Worm (Caenorhabditis elegans): Measurements from ENCODE around the gene C47E12.14.

Gene C47E12.14

DNA sequence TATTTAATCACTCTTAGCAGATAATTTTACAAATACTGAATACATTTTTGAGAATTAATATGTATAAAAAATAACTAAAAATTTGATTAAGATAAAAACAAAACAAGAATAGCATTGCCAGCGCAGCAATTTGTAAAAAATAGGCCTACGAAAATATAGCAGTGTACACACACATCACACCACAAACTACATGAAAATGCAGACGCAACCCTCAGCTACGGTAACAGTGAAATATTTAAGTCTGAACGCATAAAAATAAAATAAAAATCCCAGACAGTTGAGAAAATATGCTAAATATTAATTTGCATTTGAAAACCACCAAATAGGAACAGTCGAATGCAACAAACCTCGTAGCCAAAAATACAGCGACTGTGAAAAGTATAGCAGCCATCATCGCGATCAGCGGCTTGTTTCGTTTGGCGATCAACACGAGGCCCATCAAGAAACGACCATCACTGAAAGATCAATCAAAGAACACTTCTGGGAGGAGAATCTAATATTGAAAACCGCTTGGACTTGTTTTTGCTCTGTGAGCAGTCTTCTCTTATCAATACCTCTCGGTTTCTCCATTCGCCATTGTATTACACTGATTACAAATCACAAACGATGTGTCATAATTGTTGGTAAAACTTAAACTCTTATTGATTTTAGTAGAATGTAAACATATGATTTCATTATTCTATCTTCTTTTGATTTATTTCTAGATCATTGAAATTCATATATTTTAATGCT is 22.5 kb upstream of the C47E12.14 start, which contains the start of gene pyp-1 (continued):
- TF ChIP-seq madf-3 (GFP tag; IDR thresholded peaks at IDR 0.05) (no peak), bed-1 (GFP tag; IDR thresholded peaks at IDR 0.05) (no peak), snpc-3.4 (tag; optimal IDR thresholded peaks at IDR 0.05) (no peak), somi-1 (GFP tag; optimal IDR thresholded peaks at IDR 0.05) (no peak), hlh-12 (tag; optimal IDR thresholded peaks at IDR 0.05) (no peak)

DNA sequence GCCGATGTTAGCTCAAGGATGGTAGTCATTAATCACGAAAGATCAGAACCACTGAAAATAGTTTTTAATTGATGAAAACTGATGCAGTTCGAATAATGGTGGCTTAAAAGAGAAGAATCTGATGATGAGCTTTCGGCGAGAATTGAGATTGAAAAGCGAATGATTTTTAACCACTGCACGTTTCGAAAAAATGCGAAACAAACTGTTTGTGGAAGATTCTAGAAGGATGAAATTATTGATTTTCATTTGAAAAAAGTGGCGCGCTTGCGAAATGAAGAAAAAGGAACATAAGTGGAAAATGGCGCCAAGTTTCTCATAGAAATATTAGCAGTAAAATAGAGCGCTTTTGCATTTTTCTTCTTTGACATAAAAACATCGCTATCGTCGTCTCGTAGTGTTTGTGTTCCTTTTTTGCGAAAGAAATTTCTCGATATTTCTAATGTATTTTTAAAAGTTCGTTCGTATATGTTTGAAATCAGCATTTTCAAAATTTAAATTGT is 18.8 kb upstream of the C47E12.14 start, which contains the start of gene uba-1:
Gene uba-1, minus strand, starts transcription at position 51 of the 500 bp plus-strand sequence.
- TF ChIP-seq chd-7 (tag; optimal IDR thresholded peaks at IDR 0.05) (peak; percentile 35), lin-35 (GFP tag; optimal IDR thresholded peaks at IDR 0.05) (peak; percentile 13 to 77 (median 48)), ceh-27 (GFP tag; optimal IDR thresholded peaks at IDR 0.05) (peak; percentile 46), athp-1 (tag; optimal IDR thresholded peaks at IDR 0.05) (peak; percentile 53), xnd-1 (tag; optimal IDR thresholded peaks at IDR 0.05) (peak; percentile 75), efl-1 (GFP tag; optimal IDR thresholded peaks at IDR 0.05) (peak; percentile 94), snpc-1.3 (tag; optimal IDR thresholded peaks at IDR 0.05; ENCODE audit: insufficient read depth) (peak; percentile 14), mel-28 (tag; optimal IDR thresholded peaks at IDR 0.05; ENCODE audit: borderline replicate concordance) (no peak), D2030.7 (GFP tag; IDR thresholded peaks at IDR 0.05) (peak; percentile 68), lsl-1 (GFP tag; optimal IDR thresholded peaks at IDR 0.05) (peak; percentile 70), ama-1 (optimal IDR thresholded peaks at IDR 0.05) (no peak), ama-1 (GFP tag; optimal IDR thresholded peaks at IDR 0.05) (peak; percentile 28 to 37), B0019.2 (GFP tag; conservative IDR thresholded peaks at IDR 0.05) (peak; percentile 64; the same call in 1 of the 2 replicates), rcor-1 (GFP tag; IDR thresholded peaks at IDR 0.05) (0 out of 2 replicates have a peak, but pooled peaks have one; percentile 6), zim-3 (tag; optimal IDR thresholded peaks at IDR 0.05) (no peak), B0336.3 (GFP tag; IDR thresholded peaks at IDR 0.05) (peak; percentile 94), nhr-80 (tag; optimal IDR thresholded peaks at IDR 0.05) (peak; percentile 7), bed-1 (GFP tag; IDR thresholded peaks at IDR 0.05) (no peak), nhr-90 (tag; optimal IDR thresholded peaks at IDR 0.05) (peak; percentile 13), nhr-27 (tag; optimal IDR thresholded peaks at IDR 0.05) (no peak), unc-130 (GFP tag; optimal IDR thresholded peaks at IDR 0.05) (peak; percentile 55), sdz-38 (tag; optimal IDR thresholded peaks at IDR 0.05) (no peak), ztf-22 (GFP tag; optimal IDR thresholded peaks at IDR 0.05) (peak; percentile 31), let-607 (tag; optimal IDR thresholded peaks at IDR 0.05) (peak; percentile 24 to 30), Y53G8AR.9 (GFP tag; conservative IDR thresholded peaks at IDR 0.05) (peak; percentile 89), F23B12.7 (tag; optimal IDR thresholded peaks at IDR 0.05; ENCODE audit: insufficient read depth) (peak; percentile 59), snpc-3.4 (tag; optimal IDR thresholded peaks at IDR 0.05) (peak; percentile 42), ekl-4 (GFP tag; IDR thresholded peaks at IDR 0.05) (peak; percentile 71; the same call in 1 of the 2 replicates), let-526 (GFP tag; IDR thresholded peaks at IDR 0.05) (no peak), lin-40 (tag; optimal IDR thresholded peaks at IDR 0.05) (peak; percentile 31), nfya-2 (GFP tag; IDR thresholded peaks at IDR 0.05) (no peak), ztf-3 (GFP tag; optimal IDR thresholded peaks at IDR 0.05) (no peak), repo-1 (tag; optimal IDR thresholded peaks at IDR 0.05) (peak; percentile 84), cebp-2 (GFP tag; IDR thresholded peaks at IDR 0.05) (no peak), dox-1 (GFP tag; IDR thresholded peaks at IDR 0.05) (peak; percentile 76), tbp1 (GFP tag; optimal IDR thresholded peaks at IDR 0.05) (peak; percentile 42), egl-18 (GFP tag; IDR thresholded peaks at IDR 0.05) (no peak), ceh-91 (GFP tag; IDR thresholded peaks at IDR 0.05) (peak; percentile 73; the same call in 1 of the 2 replicates), F52B5.7 (tag; optimal IDR thresholded peaks at IDR 0.05) (peak; percentile 35), F33H1.4 (GFP tag; IDR thresholded peaks at IDR 0.05) (peak; percentile 67), cebp-1 (GFP tag; IDR thresholded peaks at IDR 0.05) (peak; percentile 49; the same call in 1 of the 2 replicates), cebp-1 (tag; optimal IDR thresholded peaks at IDR 0.05) (peak; percentile 94)

All from whole organism, young adult.